Fruit fly (Drosophila melanogaster) whole organism, embryonic: ENCODE results near the gene CG13385.
A peak's percentile ranks its signal among the peaks of the same experiment; 100 is the strongest.

Experiments used
- Ada2b ChIP-seq: fragments of 200-800 bp; sonication (Bioruptor generic); IDR thresholded peaks from 2 replicates; pipeline ENCODE4 v1.3.6; 2022; ENCODE audit warnings: missing biosample characterization, missing genetic modification characterization
- CG10462 ChIP-seq: fragments of 200-800 bp; sonication (Bioruptor generic); optimal IDR thresholded peaks from 2 replicates; lab custom pipeline; 2016; ENCODE audit warnings: missing biosample characterization, missing genetic modification characterization
- CG11504 ChIP-seq: fragments of 200-800 bp; sonication (Bioruptor generic); optimal IDR thresholded peaks from 3 replicates; lab custom pipeline; 2019; ENCODE audit warnings: missing biosample characterization, mild to moderate bottlenecking, missing genetic modification characterization, moderate library complexity
- CG12391 ChIP-seq: fragments of 200-800 bp; sonication (Bioruptor generic); optimal IDR thresholded peaks from 3 replicates; lab custom pipeline; 2018; ENCODE audit warnings: missing biosample characterization, mild to moderate bottlenecking, missing genetic modification characterization, moderate library complexity
- CG12659 ChIP-seq: fragments of 200-800 bp; sonication (Bioruptor generic); optimal IDR thresholded peaks from 3 replicates; lab custom pipeline; 2017; ENCODE audit warnings: mild to moderate bottlenecking, missing biosample characterization, missing genetic modification reagents, missing genetic modification characterization
- CG15269 ChIP-seq: fragments of 200-800 bp; sonication (Bioruptor generic); optimal IDR thresholded peaks from 2 replicates; lab custom pipeline; 2018; ENCODE audit warnings: missing biosample characterization, mild to moderate bottlenecking, missing genetic modification characterization, moderate library complexity
- CG1647 ChIP-seq: fragments of 200-800 bp; sonication (Bioruptor generic); optimal IDR thresholded peaks from 3 replicates; lab custom pipeline; 2016; ENCODE audit warnings: missing biosample characterization, missing genetic modification characterization
- CG30403 ChIP-seq: fragments of 200-800 bp; sonication (Bioruptor generic); optimal IDR thresholded peaks from 3 replicates; lab custom pipeline; 2016; ENCODE audit warnings: missing biosample characterization, missing genetic modification characterization
- CG3726 ChIP-seq: fragments of 200-800 bp; sonication (Bioruptor generic); IDR thresholded peaks from 3 replicates; pipeline ENCODE4, ENCODE4 v1.3.6; 2022; ENCODE audit warnings: missing biosample characterization, missing genetic modification characterization
- CG3995 ChIP-seq: fragments of 200-800 bp; sonication (Bioruptor generic); optimal IDR thresholded peaks from 3 replicates; lab custom pipeline; 2016; ENCODE audit warnings: missing biosample characterization, missing genetic modification characterization
- CG4360 ChIP-seq: fragments of 200-800 bp; sonication (Bioruptor generic); IDR thresholded peaks from 2 replicates; pipeline ENCODE4 v1.3.6; 2022; ENCODE audit warnings: missing biosample characterization, missing genetic modification characterization
- CG4820 ChIP-seq: fragments of 200-800 bp; sonication (Bioruptor generic); optimal IDR thresholded peaks from 3 replicates; lab custom pipeline; 2016; ENCODE audit warnings: missing biosample characterization, missing genetic modification characterization
- CG6791 ChIP-seq: fragments of 200-800 bp; sonication (Bioruptor generic); IDR thresholded peaks from 3 replicates; pipeline ENCODE4 v1.3.6; 2022; ENCODE audit warnings: missing biosample characterization, missing genetic modification characterization; ENCODE audit not compliant: partially characterized antibody
- CG7556 ChIP-seq: fragments of 200-800 bp; sonication (Bioruptor generic); optimal IDR thresholded peaks from 2 replicates; lab custom pipeline; 2017; ENCODE audit warnings: missing biosample characterization, mild to moderate bottlenecking, missing genetic modification characterization
- CG7839 ChIP-seq: fragments of 200-800 bp; sonication (Bioruptor generic); optimal IDR thresholded peaks from 3 replicates; lab custom pipeline; 2018; ENCODE audit warnings: missing biosample characterization, mild to moderate bottlenecking, missing genetic modification characterization, moderate library complexity
- CG9609 ChIP-seq: fragments of 200-800 bp; sonication (Bioruptor generic); optimal IDR thresholded peaks from 3 replicates; lab custom pipeline; 2016; ENCODE audit warnings: missing biosample characterization, missing genetic modification characterization
- CG9932 ChIP-seq: fragments of 200-800 bp; sonication (Bioruptor generic); IDR thresholded peaks from 2 replicates; pipeline ENCODE4 v1.3.6; 2022; ENCODE audit warnings: missing biosample characterization, missing genetic modification characterization
- CoRest ChIP-seq: fragments of 200-800 bp; sonication (Bioruptor generic); optimal IDR thresholded peaks from 3 replicates; lab custom pipeline; 2018; ENCODE audit warnings: missing biosample characterization, mild to moderate bottlenecking, missing genetic modification characterization, moderate library complexity
- D19B ChIP-seq: fragments of 200-800 bp; sonication (Bioruptor generic); optimal IDR thresholded peaks from 2 replicates; lab custom pipeline; 2017; ENCODE audit warnings: missing biosample characterization, mild to moderate bottlenecking, missing genetic modification characterization
- Hr51 ChIP-seq, 2 experiments: fragments of 200-800 bp; sonication (Bioruptor generic); optimal IDR thresholded peaks; 2 replicates in 1 of 2; 3 replicates in 1 of 2; lab custom pipeline; 2016 to 2018; ENCODE audit warnings: missing biosample characterization in 2 of 2, missing genetic modification characterization in 2 of 2, mild to moderate bottlenecking in 1 of 2, moderate library complexity in 1 of 2
- Med ChIP-seq: fragments of 200-800 bp; sonication (Bioruptor generic); peaks from one replicate; lab custom pipeline; 2016; ENCODE audit warnings: missing biosample characterization, missing genetic modification characterization, mild to moderate bottlenecking, inconsistent platforms, moderate library complexity
- Oli ChIP-seq: fragments of 200-800 bp; sonication (Bioruptor generic); optimal IDR thresholded peaks from 2 replicates; lab custom pipeline; 2018; ENCODE audit warnings: missing biosample characterization, mild to moderate bottlenecking, missing genetic modification characterization, moderate library complexity
- PHDP ChIP-seq: fragments of 200-800 bp; sonication (Bioruptor generic); optimal IDR thresholded peaks from 3 replicates; lab custom pipeline; 2018; ENCODE audit warnings: missing biosample characterization, mild to moderate bottlenecking, missing genetic modification characterization, moderate library complexity
- Rfx ChIP-seq: fragments of 200-800 bp; sonication (Bioruptor generic); IDR thresholded peaks from 2 replicates; pipeline ENCODE4 v1.3.6; 2022; ENCODE audit warnings: missing biosample characterization, missing genetic modification characterization
- Sox102F ChIP-seq: fragments of 200-800 bp; sonication (Bioruptor generic); optimal IDR thresholded peaks from 2 replicates; lab custom pipeline; 2018; ENCODE audit warnings: missing biosample characterization, mild to moderate bottlenecking, missing genetic modification characterization, moderate library complexity
- Trl ChIP-seq, 3 experiments: fragments of >200 bp in 2 of 3; fragments of 200-800 bp in 1 of 3; sonication (Bioruptor generic) in 1 of 3; optimal IDR thresholded peaks; 2 replicates in 1 of 3; 3 replicates in 2 of 3; lab custom pipeline; 2016 to 2017; ENCODE audit warnings: missing biosample characterization in 1 of 3, missing genetic modification characterization in 1 of 3
- ap ChIP-seq: fragments of 200-800 bp; sonication (Bioruptor generic); IDR thresholded peaks from 2 replicates; pipeline ENCODE4 v1.3.6; 2022; ENCODE audit warnings: missing biosample characterization, missing genetic modification characterization
- az2 ChIP-seq: fragments of 200-800 bp; sonication (Bioruptor generic); optimal IDR thresholded peaks from 3 replicates; lab custom pipeline; 2016; ENCODE audit warnings: missing biosample characterization, missing genetic modification characterization
- cato ChIP-seq: fragments of 200-800 bp; sonication (Bioruptor generic); optimal IDR thresholded peaks from 2 replicates; lab custom pipeline; 2016; ENCODE audit warnings: missing biosample characterization, missing genetic modification characterization, borderline replicate concordance
- cg ChIP-seq: fragments of 200-800 bp; sonication (Bioruptor generic); optimal IDR thresholded peaks from 3 replicates; lab custom pipeline; 2019; ENCODE audit warnings: missing biosample characterization, mild to moderate bottlenecking, missing genetic modification characterization, moderate library complexity
- chm ChIP-seq: fragments of 200-800 bp; sonication (Bioruptor generic); IDR thresholded peaks from 2 replicates; pipeline ENCODE4 v1.3.6; 2022; ENCODE audit warnings: missing biosample characterization, missing genetic modification characterization
- gem ChIP-seq: fragments of 200-800 bp; sonication (Bioruptor generic); optimal IDR thresholded peaks from 2 replicates; lab custom pipeline; 2019; ENCODE audit warnings: missing biosample characterization, mild to moderate bottlenecking, missing genetic modification characterization, moderate library complexity
- grau ChIP-seq: fragments of 200-800 bp; optimal IDR thresholded peaks from 3 replicates; lab custom pipeline; 2019; ENCODE audit warnings: missing biosample characterization, mild to moderate bottlenecking, missing genetic modification characterization, moderate library complexity
- kni ChIP-seq: fragments of 200-800 bp; sonication (Bioruptor generic); optimal IDR thresholded peaks from 3 replicates; lab custom pipeline; 2017; ENCODE audit warnings: mild to moderate bottlenecking, missing biosample characterization, missing genetic modification reagents, missing genetic modification characterization
- mld ChIP-seq: fragments of 200-800 bp; sonication (Bioruptor generic); IDR thresholded peaks from 3 replicates; pipeline ENCODE4 v1.3.6; 2022; ENCODE audit warnings: missing biosample characterization, missing genetic modification characterization; ENCODE audit not compliant: partially characterized antibody
- nom ChIP-seq: fragments of 200-800 bp; sonication (Bioruptor generic); optimal IDR thresholded peaks from 2 replicates; lab custom pipeline; 2017; ENCODE audit warnings: missing biosample characterization, missing genetic modification characterization, mild to moderate bottlenecking, moderate library complexity, missing genetic modification reagents
- row ChIP-seq: fragments of 200-800 bp; sonication (Bioruptor generic); IDR thresholded peaks from 3 replicates; pipeline ENCODE4 v1.3.6; 2022; ENCODE audit warnings: missing biosample characterization, missing genetic modification characterization
- sens ChIP-seq: fragments of 200-800 bp; sonication (Bioruptor generic); peaks from one replicate; lab custom pipeline; 2016; ENCODE audit warnings: missing biosample characterization, missing genetic modification characterization
- yki ChIP-seq: fragments of >200 bp; optimal IDR thresholded peaks from 3 replicates; lab custom pipeline; 2018
- zen2 ChIP-seq: fragments of 200-800 bp; sonication (Bioruptor generic); IDR thresholded peaks from 3 replicates; pipeline ENCODE4 v1.3.6; 2022; ENCODE audit warnings: missing biosample characterization, missing genetic modification characterization; ENCODE audit not compliant: partially characterized antibody

CG13385 gene

dm6 chr2L:8419382-8419940, 23.0 kb downstream of the CG13385 start (continued):
- TF ChIP-seq cg (GFP tag; lab: Kevin White, UChicago) (peak; percentile 68), cato (no peak), CG3995 (GFP tag; lab: Kevin White, UChicago) (no peak), Hr51 (GFP tag; optimal IDR thresholded peaks at IDR 0.05; lab: Kevin White, UChicago) (no peak)
- TF ChIP-seq, all 482 proteins: peak for 24

- TF ChIP-seq Rfx (GFP tag; lab: Robert Waterston, UW) (peak; percentile 27; the same call in 1 of the 2 replicates), CG4360 (GFP tag; lab: Robert Waterston, UW) (0 out of 2 replicates have a peak, but pooled peaks have one; percentile 28), CG12391 (tag; lab: Kevin White, UChicago) (peak; percentile 24), nom (GFP tag; lab: Kevin White, UChicago) (peak; percentile 92), CoRest (tag; lab: Kevin White, UChicago) (peak; percentile 16), CG9609 (GFP tag; lab: Kevin White, UChicago) (no peak), chm (GFP tag; lab: Robert Waterston, UW) (peak; percentile 31; the same call in 1 of the 2 replicates), kni (peak; percentile 10), Sox102F (GFP tag; lab: Kevin White, UChicago) (peak; percentile 13), CG9932 (peak; percentile 6; the same call in 1 of the 2 replicates), az2 (GFP tag; lab: Kevin White, UChicago) (peak; percentile 5), zen2 (no peak), CG15269 (tag; lab: Kevin White, UChicago) (peak; percentile 8), gem (peak; percentile 45), Oli (peak; percentile 17), Trl (optimal IDR thresholded peaks at IDR 0.05; lab: Kevin White, UChicago) (peak; percentile 78), Trl (GFP tag; optimal IDR thresholded peaks at IDR 0.05; lab: Kevin White, UChicago) (no peak), yki (lab: Kevin White, UChicago) (peak; percentile 14), CG12659 (GFP tag; lab: Kevin White, UChicago) (peak; percentile 3), CG3726 (no peak), CG10462 (no peak), row (GFP tag; lab: Robert Waterston, UW) (peak; percentile 42; the same call in 2 of the 3 replicates), grau (tag; lab: Kevin White, UChicago) (peak; percentile 8), CG30403 (GFP tag; lab: Kevin White, UChicago) (peak; percentile 8), mld (GFP tag; lab: Robert Waterston, UW) (no peak), CG7839 (tag; lab: Kevin White, UChicago) (peak; percentile 7), CG6791 (GFP tag; lab: Robert Waterston, UW) (no peak), CG11504 (peak; percentile 34), PHDP (tag; lab: Kevin White, UChicago) (peak; percentile 11), D19B (GFP tag; lab: Kevin White, UChicago) (peak; percentile 75), sens (GFP tag; lab: Kevin White, UChicago) (peak; percentile 77), Med (GFP tag; lab: Kevin White, UChicago) (peak; percentile 62)
These were observed 23.9 kb downstream of the CG13385 start for dm6 chr2L:8420259-8420930.

dm6 chr2L:8421717-8422116, 25.3 kb downstream of the CG13385 start:
- TF ChIP-seq kni (peak; percentile 58), CG7556 (GFP tag; lab: Kevin White, UChicago) (no peak), CG4820 (GFP tag; lab: Kevin White, UChicago) (no peak), ap (GFP tag; lab: Robert Waterston, UW) (no peak), sens (GFP tag; lab: Kevin White, UChicago) (peak; percentile 44), Ada2b (GFP tag; lab: Robert Waterston, UW) (no peak), CG1647 (no peak)
